Worm (Caenorhabditis elegans): ENCODE results near the gene C04C11.1.
"Not testable (repeated sequence)": the region's sequence is repeated elsewhere in the genome, so short reads cannot be mapped to it uniquely, and the experiment has no call there.

Gene C04C11.1

ce11 chrX:14020290-14020689 is at the start of gene C04C11.1:
TSS of gene C04C11.1 (plus strand) at chrX:14020590.
- TF ChIP-seq tab-1 (GFP tag; IDR thresholded peaks at IDR 0.05) (no peak), klf-2 (GFP tag; conservative IDR thresholded peaks at IDR 0.05) (no peak), cog-1 (tag; optimal IDR thresholded peaks at IDR 0.05) (no peak), ztf-29 (GFP tag; IDR thresholded peaks at IDR 0.05) (no peak), ref-1 (GFP tag; conservative IDR thresholded peaks at IDR 0.05) (no peak), med-1 (GFP tag; optimal IDR thresholded peaks at IDR 0.05; ENCODE audit: insufficient read depth) (no peak), ztf-23 (GFP tag; IDR thresholded peaks at IDR 0.05) (no peak), T22C8.4 (GFP tag; IDR thresholded peaks at IDR 0.05) (no peak), flt-1 (GFP tag; IDR thresholded peaks at IDR 0.05) (no peak)

DNA sequence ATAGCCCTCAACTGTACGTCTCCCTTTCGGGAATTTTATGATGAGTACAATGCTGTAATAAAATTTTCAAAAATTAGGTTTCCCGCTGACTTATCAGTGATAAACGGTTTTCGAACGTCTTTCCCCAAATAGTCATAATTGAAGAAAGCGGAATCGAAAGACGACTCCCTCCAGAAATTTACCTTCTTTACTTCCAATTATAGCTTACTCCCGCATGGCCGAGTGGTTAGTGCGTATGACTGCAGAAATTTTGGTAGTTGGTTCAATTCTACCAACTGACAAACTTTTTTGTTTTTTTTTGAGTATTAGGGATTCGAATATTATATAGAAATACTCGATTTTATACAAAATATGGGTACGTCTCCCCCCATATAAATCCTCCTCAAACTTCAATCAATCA is 47.3 kb upstream of the C04C11.1 start:
- TF ChIP-seq flt-1 (GFP tag; IDR thresholded peaks at IDR 0.05) (0 out of 2 replicates have a peak, but pooled peaks have one; percentile 20), ztf-23 (GFP tag; IDR thresholded peaks at IDR 0.05) (0 out of 2 replicates have a peak, but pooled peaks have one; percentile 26)

- TF ChIP-seq ztf-29 (GFP tag; IDR thresholded peaks at IDR 0.05) (no peak), cog-1 (tag; optimal IDR thresholded peaks at IDR 0.05) (no peak), ref-1 (GFP tag; conservative IDR thresholded peaks at IDR 0.05) (no peak), tab-1 (GFP tag; IDR thresholded peaks at IDR 0.05) (no peak), flt-1 (GFP tag; IDR thresholded peaks at IDR 0.05) (no peak), T22C8.4 (GFP tag; IDR thresholded peaks at IDR 0.05) (no peak), med-1 (GFP tag; optimal IDR thresholded peaks at IDR 0.05; ENCODE audit: insufficient read depth) (no peak), ztf-23 (GFP tag; IDR thresholded peaks at IDR 0.05) (no peak), klf-2 (GFP tag; conservative IDR thresholded peaks at IDR 0.05) (no peak)
These were observed 46.6 kb upstream of the C04C11.1 start for ce11 chrX:13973769-13974168.

DNA sequence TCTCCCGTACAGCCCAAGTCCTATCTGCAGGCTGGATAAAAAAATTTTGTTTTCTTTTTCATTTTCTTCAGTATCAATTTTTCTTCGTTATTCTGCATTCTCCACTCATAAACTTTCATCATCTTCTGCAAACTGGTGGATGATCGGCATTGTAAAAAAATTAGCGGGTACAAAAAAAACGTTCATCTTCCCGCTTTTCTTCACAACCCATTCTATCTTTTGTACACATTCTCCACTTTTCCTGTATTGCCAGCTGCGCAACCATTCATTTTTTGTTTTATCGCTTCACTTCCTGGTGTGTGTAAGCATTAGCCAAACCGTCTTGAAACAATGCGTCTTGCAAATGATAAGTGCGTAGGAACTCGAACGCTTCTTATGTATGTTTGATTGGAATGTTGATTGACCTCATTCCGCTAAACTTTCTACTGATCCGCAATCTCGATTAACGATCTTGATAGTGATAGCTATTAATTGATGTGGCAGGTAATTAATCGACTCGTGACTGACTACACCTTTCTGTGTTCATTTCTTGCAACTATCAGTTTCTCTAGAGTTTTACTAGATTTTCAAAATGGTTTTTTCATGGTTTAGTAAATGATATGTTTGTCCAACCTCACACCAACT is 45.8 kb upstream of the C04C11.1 start:
- TF ChIP-seq ref-1 (GFP tag; conservative IDR thresholded peaks at IDR 0.05) (no peak), ztf-23 (GFP tag; IDR thresholded peaks at IDR 0.05) (no peak), flt-1 (GFP tag; IDR thresholded peaks at IDR 0.05) (no peak), tab-1 (GFP tag; IDR thresholded peaks at IDR 0.05) (no peak), med-1 (GFP tag; optimal IDR thresholded peaks at IDR 0.05; ENCODE audit: insufficient read depth) (no peak)

ce11 chrX:13975314-13975713 is 45.1 kb upstream of the C04C11.1 start, which contains the start of gene F48F7.5:
TSS of gene F48F7.5 (plus strand) at chrX:13975653.
- TF ChIP-seq ztf-23 (GFP tag; IDR thresholded peaks at IDR 0.05) (no peak), klf-2 (GFP tag; conservative IDR thresholded peaks at IDR 0.05) (no peak), med-1 (GFP tag; optimal IDR thresholded peaks at IDR 0.05; ENCODE audit: insufficient read depth) (no peak), ref-1 (GFP tag; conservative IDR thresholded peaks at IDR 0.05) (no peak), cog-1 (tag; optimal IDR thresholded peaks at IDR 0.05) (no peak), T22C8.4 (GFP tag; IDR thresholded peaks at IDR 0.05) (no peak)

ce11 chrX:13977439-13978118 is 42.8 kb upstream of the C04C11.1 start, which contains the start of gene F48F7.6:
TSS of gene F48F7.6 (plus strand) at chrX:13977829.
- TF ChIP-seq tab-1 (GFP tag; IDR thresholded peaks at IDR 0.05) (0 out of 2 replicates have a peak, but pooled peaks have one; percentile 37), ref-1 (GFP tag; conservative IDR thresholded peaks at IDR 0.05) (no peak), med-1 (GFP tag; optimal IDR thresholded peaks at IDR 0.05; ENCODE audit: insufficient read depth) (no peak), T22C8.4 (GFP tag; IDR thresholded peaks at IDR 0.05) (peak; percentile 69), flt-1 (GFP tag; IDR thresholded peaks at IDR 0.05) (peak; percentile 76; the same call in 1 of the 2 replicates), ztf-29 (GFP tag; IDR thresholded peaks at IDR 0.05) (no peak), klf-2 (GFP tag; conservative IDR thresholded peaks at IDR 0.05) (no peak), ztf-23 (GFP tag; IDR thresholded peaks at IDR 0.05) (no peak), cog-1 (tag; optimal IDR thresholded peaks at IDR 0.05) (no peak)

ce11 chrX:13980417-13980816 is 40.0 kb upstream of the C04C11.1 start, which contains the start of gene arrd-24:
TSS of gene arrd-24 (minus strand) at chrX:13980517.
- not testable (repeated sequence) for TF ChIP-seq klf-2 (GFP tag; conservative IDR thresholded peaks at IDR 0.05); ztf-29 (GFP tag; IDR thresholded peaks at IDR 0.05); flt-1 (GFP tag; IDR thresholded peaks at IDR 0.05)

ce11 chrX:13986307-13986706 is 34.1 kb upstream of the C04C11.1 start, which contains the start of gene irld-24:
TSS of gene irld-24 (plus strand) at chrX:13986607.
- TF ChIP-seq med-1 (GFP tag; optimal IDR thresholded peaks at IDR 0.05; ENCODE audit: insufficient read depth) (no peak), cog-1 (tag; optimal IDR thresholded peaks at IDR 0.05) (no peak), tab-1 (GFP tag; IDR thresholded peaks at IDR 0.05) (no peak)

DNA sequence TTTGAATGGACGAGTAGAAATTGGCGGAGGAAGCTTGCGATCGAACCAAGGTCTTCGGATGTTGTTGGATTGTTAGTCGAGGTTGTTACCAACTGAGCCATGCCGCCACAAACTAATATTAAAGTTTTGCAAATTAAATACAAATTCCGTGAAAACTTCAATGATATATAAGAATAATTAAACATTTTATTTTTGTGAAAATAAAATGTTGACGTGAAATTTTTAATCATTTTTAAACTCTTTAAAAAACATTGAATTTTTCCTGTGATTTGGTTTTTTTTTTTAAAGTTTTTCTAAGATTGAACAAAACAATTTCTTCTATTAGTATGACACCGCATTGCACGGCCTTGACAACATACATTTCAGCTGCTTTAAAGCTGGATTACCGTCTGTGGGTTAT is 29.7 kb upstream of the C04C11.1 start, which contains the start of gene C31E10.11:
Gene C31E10.11, minus strand, starts transcription at position 101 of the 400 bp plus-strand sequence.
- TF ChIP-seq T22C8.4 (GFP tag; IDR thresholded peaks at IDR 0.05) (no peak), ztf-29 (GFP tag; IDR thresholded peaks at IDR 0.05) (no peak), cog-1 (tag; optimal IDR thresholded peaks at IDR 0.05) (no peak), ztf-23 (GFP tag; IDR thresholded peaks at IDR 0.05) (no peak), klf-2 (GFP tag; conservative IDR thresholded peaks at IDR 0.05) (no peak), med-1 (GFP tag; optimal IDR thresholded peaks at IDR 0.05; ENCODE audit: insufficient read depth) (no peak), flt-1 (GFP tag; IDR thresholded peaks at IDR 0.05) (no peak), tab-1 (GFP tag; IDR thresholded peaks at IDR 0.05) (no peak), ref-1 (GFP tag; conservative IDR thresholded peaks at IDR 0.05) (no peak)

ce11 chrX:13995803-13996388 is 24.5 kb upstream of the C04C11.1 start, which contains the start of the genes C31E10.5 and C31E10.6:
TSS of gene C31E10.5 (minus strand) at chrX:13995834.
TSS of gene C31E10.6 (plus strand) at chrX:13996338.
- TF ChIP-seq klf-2 (GFP tag; conservative IDR thresholded peaks at IDR 0.05) (no peak), ztf-23 (GFP tag; IDR thresholded peaks at IDR 0.05) (no peak), ref-1 (GFP tag; conservative IDR thresholded peaks at IDR 0.05) (no peak), cog-1 (tag; optimal IDR thresholded peaks at IDR 0.05) (peak; percentile 34), tab-1 (GFP tag; IDR thresholded peaks at IDR 0.05) (no peak), T22C8.4 (GFP tag; IDR thresholded peaks at IDR 0.05) (no peak), ztf-29 (GFP tag; IDR thresholded peaks at IDR 0.05) (no peak), flt-1 (GFP tag; IDR thresholded peaks at IDR 0.05) (0 out of 2 replicates have a peak, but pooled peaks have one; percentile 50), med-1 (GFP tag; optimal IDR thresholded peaks at IDR 0.05; ENCODE audit: insufficient read depth) (no peak)

All from whole organism, midembryonic.